Worm (Caenorhabditis elegans) whole organism, young adult: ENCODE measurements around the gene ttr-37.

Experiments used
- B0019.2 ChIP-seq: fragments of 200-800 bp; sonication (Bioruptor generic); conservative IDR thresholded peaks from 2 replicates; pipeline ENCODE4 v1.3.6; 2022; ENCODE audit warnings: missing genetic modification reagents, missing genetic modification characterization, missing compliant biosample characterization
- D2030.7 ChIP-seq: fragments of 200-800 bp; sonication (Bioruptor generic); IDR thresholded peaks from 2 replicates; pipeline ENCODE4 v1.3.6; 2022; ENCODE audit warnings: missing genetic modification reagents, missing genetic modification characterization, missing compliant biosample characterization
- F37B4.10 ChIP-seq: fragments of 200-800 bp; sonication (Bioruptor generic); IDR thresholded peaks from 2 replicates; pipeline ENCODE4 v1.3.6; 2022; ENCODE audit warnings: missing genetic modification characterization, missing compliant biosample characterization
- F39B2.1 ChIP-seq: fragments of 200-800 bp; sonication (Bioruptor generic); IDR thresholded peaks from 2 replicates; pipeline ENCODE4 v1.3.6; 2022; ENCODE audit warnings: missing genetic modification reagents, missing genetic modification characterization, missing compliant biosample characterization
- F49E8.2 ChIP-seq: sonication (generic microtip); optimal IDR thresholded peaks from 3 replicates; lab custom pipeline; 2017; ENCODE audit warnings: missing genetic modification characterization, mild to moderate bottlenecking, missing compliant biosample characterization, antibody characterized with exemption, moderate library complexity; ENCODE audit not compliant: insufficient read depth
- F57C9.4 ChIP-seq: sonication (generic microtip); optimal IDR thresholded peaks from 2 replicates; lab custom pipeline; 2017; ENCODE audit warnings: mild to moderate bottlenecking, missing genetic modification characterization, missing compliant biosample characterization
- K11D2.4 ChIP-seq: fragments of 200-800 bp; sonication (Bioruptor generic); IDR thresholded peaks from 2 replicates; pipeline ENCODE4 v1.3.6; 2022; ENCODE audit warnings: missing genetic modification reagents, missing genetic modification characterization, missing compliant biosample characterization
- K12H6.12 ChIP-seq: fragments of 200-800 bp; sonication (Bioruptor generic); optimal IDR thresholded peaks from 2 replicates; lab custom pipeline; 2018; ENCODE audit warnings: mild to moderate bottlenecking, missing genetic modification characterization, missing compliant biosample characterization
- Y56A3A.18 ChIP-seq: fragments of 200-800 bp; sonication (Bioruptor generic); IDR thresholded peaks from 2 replicates; pipeline ENCODE4 v1.3.6; 2022; ENCODE audit warnings: missing genetic modification reagents, missing genetic modification characterization, missing compliant biosample characterization
- Y95B8A.8 ChIP-seq: fragments of 200-800 bp; sonication (Bioruptor generic); IDR thresholded peaks from 2 replicates; pipeline ENCODE4 v1.3.6; 2022; ENCODE audit warnings: missing genetic modification reagents, missing genetic modification characterization, missing compliant biosample characterization
- ZK185.1 ChIP-seq: sonication (generic microtip); optimal IDR thresholded peaks from 2 replicates; lab custom pipeline; 2016; ENCODE audit warnings: mild to moderate bottlenecking, missing genetic modification characterization, missing compliant biosample characterization; ENCODE audit not compliant: poor library complexity, severe bottlenecking
- atf-7 ChIP-seq: sonication (generic microtip); optimal IDR thresholded peaks from 2 replicates; lab custom pipeline; 2017; ENCODE audit warnings: mild to moderate bottlenecking, missing genetic modification characterization, missing compliant biosample characterization
- bed-1 ChIP-seq: fragments of 200-800 bp; sonication (Bioruptor generic); IDR thresholded peaks from 2 replicates; pipeline ENCODE4 v1.3.6; 2022; ENCODE audit warnings: missing genetic modification reagents, missing genetic modification characterization, missing compliant biosample characterization
- bed-2 ChIP-seq: fragments of 200-800 bp; sonication (Bioruptor generic); IDR thresholded peaks from 2 replicates; pipeline ENCODE4 v1.3.6; 2022; ENCODE audit warnings: missing genetic modification reagents, missing genetic modification characterization, missing compliant biosample characterization
- cebp-1 ChIP-seq, 2 experiments: fragments of 200-800 bp in 1 of 2; sonication (Bioruptor generic) in 1 of 2; sonication (generic microtip) in 1 of 2; IDR thresholded peaks in 1 of 2; optimal IDR thresholded peaks in 1 of 2; 2 replicates each; pipeline versions ENCODE4 v1.3.6 to Lab custom; 2017 to 2022; ENCODE audit warnings: missing compliant biosample characterization in 2 of 2, missing genetic modification characterization in 2 of 2, mild to moderate bottlenecking in 1 of 2, missing genetic modification reagents in 1 of 2, moderate library complexity in 1 of 2
- ceh-100 ChIP-seq: fragments of 200-800 bp; sonication (Bioruptor generic); IDR thresholded peaks from 2 replicates; pipeline ENCODE4 v1.3.6; 2022; ENCODE audit warnings: missing genetic modification reagents, missing genetic modification characterization, missing compliant biosample characterization
- chd-7 ChIP-seq: sonication (generic microtip); optimal IDR thresholded peaks from 2 replicates; lab custom pipeline; 2016; ENCODE audit warnings: mild to moderate bottlenecking, missing genetic modification characterization, moderate library complexity, missing compliant biosample characterization
- dox-1 ChIP-seq: fragments of 200-800 bp; sonication (Bioruptor generic); IDR thresholded peaks from 2 replicates; pipeline ENCODE4 v1.3.6; 2022; ENCODE audit warnings: missing genetic modification reagents, missing genetic modification characterization, missing compliant biosample characterization
- him-1 ChIP-seq: sonication (generic microtip); optimal IDR thresholded peaks from 2 replicates; lab custom pipeline; 2016; ENCODE audit warnings: missing genotype, missing genetic modification reagents, missing genetic modification characterization, missing compliant biosample characterization
- hlh-26 ChIP-seq: fragments of 200-800 bp; sonication (Bioruptor generic); conservative IDR thresholded peaks from 2 replicates; pipeline ENCODE4 v1.3.6; 2022; ENCODE audit warnings: missing genetic modification reagents, missing genetic modification characterization, missing compliant biosample characterization
- hrde-1 ChIP-seq: sonication (generic microtip); optimal IDR thresholded peaks from 2 replicates; lab custom pipeline; 2016; ENCODE audit warnings: missing genetic modification characterization, mild to moderate bottlenecking, missing compliant biosample characterization, moderate library complexity, missing genotype, missing genetic modification reagents, borderline replicate concordance
- let-526 ChIP-seq: fragments of 200-800 bp; sonication (Bioruptor generic); IDR thresholded peaks from 2 replicates; pipeline ENCODE4 v1.3.6; 2022; ENCODE audit warnings: missing genetic modification reagents, missing genetic modification characterization, missing compliant biosample characterization
- let-607 ChIP-seq, 2 experiments: fragments of 200-800 bp in 1 of 2; sonication (Bioruptor generic) in 1 of 2; sonication (generic microtip) in 1 of 2; optimal IDR thresholded peaks; 2 replicates each; lab custom pipeline; 2016 to 2018; ENCODE audit warnings: mild to moderate bottlenecking in 2 of 2, missing compliant biosample characterization in 2 of 2, missing genetic modification characterization in 2 of 2, moderate library complexity in 2 of 2, missing genotype in 1 of 2
- lin-35 ChIP-seq, 3 experiments: fragments of 150-350 bp in 2 of 3; sonication (generic microtip) in 1 of 3; optimal IDR thresholded peaks; 2 replicates each; lab custom pipeline; 2014 to 2018; ENCODE audit warnings: missing biosample characterization in 3 of 3, missing genetic modification characterization in 3 of 3, missing genetic modification reagents in 3 of 3
- lir-1 ChIP-seq: fragments of 200-800 bp; sonication (Bioruptor generic); conservative IDR thresholded peaks from 2 replicates; pipeline ENCODE4 v1.3.6; 2022; ENCODE audit warnings: missing genetic modification reagents, missing genetic modification characterization, missing compliant biosample characterization
- lsy-27 ChIP-seq: sonication (generic microtip); optimal IDR thresholded peaks from 2 replicates; lab custom pipeline; 2017; ENCODE audit warnings: missing genetic modification characterization, mild to moderate bottlenecking, missing compliant biosample characterization, antibody characterized with exemption, missing genotype, borderline replicate concordance; ENCODE audit not compliant: insufficient read depth
- madf-10 ChIP-seq: sonication (generic microtip); optimal IDR thresholded peaks from 2 replicates; lab custom pipeline; 2016; ENCODE audit warnings: mild to moderate bottlenecking, missing genetic modification characterization, missing compliant biosample characterization
- madf-3 ChIP-seq: fragments of 200-800 bp; sonication (Bioruptor generic); IDR thresholded peaks from 2 replicates; pipeline ENCODE4 v1.3.6; 2022; ENCODE audit warnings: missing genetic modification reagents, missing genetic modification characterization, missing compliant biosample characterization
- mes-4 ChIP-seq: sonication (generic microtip); optimal IDR thresholded peaks from 2 replicates; lab custom pipeline; 2016; ENCODE audit warnings: missing genotype, missing genetic modification characterization, missing compliant biosample characterization
- nfyb-1 ChIP-seq: fragments of 200-800 bp; sonication (Bioruptor generic); IDR thresholded peaks from 2 replicates; pipeline ENCODE4 v1.3.6; 2022; ENCODE audit warnings: missing genetic modification reagents, missing genetic modification characterization, missing compliant biosample characterization
- nhr-120 ChIP-seq: fragments of 200-800 bp; sonication (Bioruptor generic); IDR thresholded peaks from 2 replicates; pipeline ENCODE4 v1.3.6; 2022; ENCODE audit warnings: missing genetic modification characterization, missing compliant biosample characterization
- nhr-80 ChIP-seq: sonication (generic microtip); optimal IDR thresholded peaks from 2 replicates; lab custom pipeline; 2016; ENCODE audit warnings: missing genetic modification characterization, missing compliant biosample characterization
- tlf-1 ChIP-seq: fragments of 200-800 bp; sonication (Bioruptor generic); optimal IDR thresholded peaks from 2 replicates; lab custom pipeline; 2018; ENCODE audit warnings: mild to moderate bottlenecking, missing genetic modification characterization, missing compliant biosample characterization
- unc-130 ChIP-seq: sonication (generic microtip); optimal IDR thresholded peaks from 2 replicates; lab custom pipeline; 2016; ENCODE audit warnings: missing genetic modification reagents, missing genetic modification characterization, missing compliant biosample characterization
- unc-62 ChIP-seq: fragments of 150-350 bp; optimal IDR thresholded peaks from 2 replicates; lab custom pipeline; 2014; ENCODE audit warnings: missing biosample characterization, missing genetic modification reagents, missing genetic modification characterization
- zfh-2 ChIP-seq: fragments of 200-800 bp; sonication (Bioruptor generic); conservative IDR thresholded peaks from 2 replicates; pipeline ENCODE4 v1.3.6; 2022; ENCODE audit warnings: missing genetic modification reagents, missing genetic modification characterization, missing compliant biosample characterization
- zim-3 ChIP-seq: sonication (generic microtip); optimal IDR thresholded peaks from 2 replicates; lab custom pipeline; 2017; ENCODE audit warnings: mild to moderate bottlenecking, missing genetic modification characterization, moderate library complexity, missing compliant biosample characterization
- ztf-22 ChIP-seq: fragments of 200-800 bp; sonication (Bioruptor generic); optimal IDR thresholded peaks from 2 replicates; lab custom pipeline; 2018; ENCODE audit warnings: mild to moderate bottlenecking, missing genetic modification characterization, moderate library complexity, missing compliant biosample characterization
- ztf-25 ChIP-seq: fragments of 200-800 bp; sonication (Bioruptor generic); IDR thresholded peaks from 2 replicates; pipeline ENCODE4 v1.3.6; 2022; ENCODE audit warnings: missing genetic modification reagents, missing genetic modification characterization, missing compliant biosample characterization

ttr-37 gene

DNA sequence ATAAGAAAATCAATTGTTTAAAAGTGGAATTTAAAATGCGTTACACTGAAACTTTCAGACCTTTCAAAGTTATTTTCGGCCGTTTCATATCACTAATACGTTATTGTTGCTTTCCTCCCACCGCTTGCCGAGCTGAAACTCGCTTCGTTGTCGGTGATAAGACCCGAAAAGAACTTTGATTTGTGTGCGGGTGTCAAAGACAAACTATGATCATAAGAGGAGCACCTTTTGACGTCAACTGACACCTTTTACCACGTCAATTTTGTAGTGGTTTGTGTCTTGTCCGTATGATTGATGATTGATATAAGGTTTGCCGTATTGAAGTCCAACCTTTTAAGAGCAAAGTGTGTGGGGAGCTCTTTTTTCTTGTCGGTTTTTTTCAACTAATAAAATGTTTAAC is at the start of gene ttr-37:
ttr-37 (minus strand) TSS at position 167 of the 400 bp plus-strand sequence.
- TF ChIP-seq atf-7, result peak; percentile 38
- 0 out of 2 replicates have a peak, but pooled peaks have one; percentile 25 for TF ChIP-seq cebp-1 (GFP tag; IDR thresholded peaks at IDR 0.05; lab: Robert Waterston, UW)
- TF ChIP-seq cebp-1 (tag; optimal IDR thresholded peaks at IDR 0.05; lab: Kevin White, UChicago), result peak; percentile 10
- TF ChIP-seq lir-1, result 0 out of 2 replicates have a peak, but pooled peaks have one; percentile 21
- peak; percentile 57 to 72 for TF ChIP-seq let-607 (tag; optimal IDR thresholded peaks at IDR 0.05; lab: Kevin White, UChicago)
- no peak for TF ChIP-seq F57C9.4 (tag; lab: Kevin White, UChicago)
- peak; percentile 56 for TF ChIP-seq tlf-1 (GFP tag; lab: Kevin White, UChicago)
- 0 out of 2 replicates have a peak, but pooled peaks have one; percentile 52 for TF ChIP-seq Y95B8A.8 (GFP tag; lab: Robert Waterston, UW)
- peak; percentile 53 for TF ChIP-seq chd-7 (tag; lab: Kevin White, UChicago)
- TF ChIP-seq zfh-2 (GFP tag; lab: Robert Waterston, UW), result no peak
- TF ChIP-seq madf-3 (GFP tag; lab: Robert Waterston, UW), result no peak
- TF ChIP-seq nhr-80 (tag; lab: Kevin White, UChicago), result peak; percentile 83
- 0 out of 2 replicates have a peak, but pooled peaks have one; percentile 36 for TF ChIP-seq let-526 (GFP tag; lab: Robert Waterston, UW)
- TF ChIP-seq unc-62 (GFP tag; lab: Kevin White, UChicago), result peak; percentile 75
- TF ChIP-seq dox-1 (GFP tag; lab: Robert Waterston, UW), result peak; percentile 32; the same call in 1 of the 2 replicates

DNA sequence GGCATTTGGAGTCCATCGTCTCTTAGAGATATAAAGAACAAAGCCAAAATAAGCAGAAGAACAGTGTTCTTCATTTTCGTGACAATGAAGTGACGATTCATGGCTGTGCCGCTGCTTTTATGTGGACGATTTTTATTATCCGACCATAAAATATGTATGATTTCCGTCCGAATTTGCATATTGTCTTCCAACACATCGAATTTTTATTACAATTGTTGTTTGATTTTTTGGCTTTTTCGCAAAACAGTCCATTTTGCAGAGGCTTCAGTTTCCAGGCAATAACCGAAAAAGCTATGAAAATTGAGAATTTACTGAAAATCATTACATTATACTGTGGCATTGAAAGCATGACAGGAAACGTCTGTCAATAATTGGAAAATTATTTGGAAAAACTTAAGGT is 47.6 kb upstream of the ttr-37 start, which contains the start of gene F56C3.8:
F56C3.8 (minus strand) TSS at position 101 of the 400 bp plus-strand sequence.
- TF ChIP-seq F37B4.10 (no peak), unc-130 (no peak)

DNA sequence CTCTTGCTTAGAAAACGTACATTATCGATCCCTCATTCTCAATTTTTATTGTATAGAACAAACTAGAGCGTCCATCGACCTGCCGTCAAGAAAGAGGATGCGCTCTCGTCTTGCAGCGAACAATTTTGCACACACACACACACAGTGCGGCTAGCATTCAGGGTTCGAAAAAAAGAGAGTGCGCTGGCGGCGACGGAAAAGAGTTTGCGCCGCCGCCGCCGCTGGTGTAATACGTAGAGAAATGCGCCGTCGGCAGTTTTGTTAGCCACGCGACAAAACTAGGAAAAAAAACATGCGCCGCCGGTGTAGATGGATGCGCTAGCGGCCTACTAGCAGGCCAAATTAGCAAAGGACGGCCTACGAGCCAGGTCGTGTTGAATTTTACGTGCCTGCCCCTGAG is 46.6 kb upstream of the ttr-37 start:
- TF ChIP-seq lsy-27, result no peak
- TF ChIP-seq F49E8.2 (tag; lab: Kevin White, UChicago), result no peak
- peak; percentile 78 for TF ChIP-seq zfh-2 (GFP tag; lab: Robert Waterston, UW)
- no peak for TF ChIP-seq Y56A3A.18 (GFP tag; lab: Robert Waterston, UW)
- TF ChIP-seq, all 124 proteins: peak for 1

DNA sequence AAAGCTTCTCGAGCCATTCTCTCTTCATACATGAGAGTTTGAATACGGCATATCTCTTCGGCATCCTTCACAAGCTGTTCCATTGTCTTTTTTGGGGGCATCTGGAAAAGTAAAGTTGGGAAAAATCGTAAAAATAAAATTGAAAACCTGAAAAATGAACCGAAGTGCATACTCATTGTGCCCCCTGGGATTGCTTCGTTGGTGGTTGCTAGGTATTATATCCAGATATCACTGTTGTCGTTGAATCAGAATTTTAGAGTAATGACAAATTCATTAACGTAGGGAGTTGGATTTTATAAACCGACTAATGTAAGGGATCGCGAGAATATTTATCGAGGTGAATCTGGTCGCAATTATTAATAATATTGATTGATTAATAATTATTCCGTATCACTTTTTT is 44.6 kb upstream of the ttr-37 start, which contains the start of gene F56C3.10:
F56C3.10 (minus strand) TSS at position 101 of the 400 bp plus-strand sequence.
- TF ChIP-seq F39B2.1 (GFP tag; lab: Robert Waterston, UW) (no peak), ZK185.1 (no peak), ceh-100 (GFP tag; lab: Robert Waterston, UW) (no peak), bed-2 (GFP tag; lab: Robert Waterston, UW) (no peak), F37B4.10 (no peak), madf-10 (tag; lab: Kevin White, UChicago) (no peak), ztf-25 (GFP tag; lab: Robert Waterston, UW) (no peak), hlh-26 (no peak)

DNA sequence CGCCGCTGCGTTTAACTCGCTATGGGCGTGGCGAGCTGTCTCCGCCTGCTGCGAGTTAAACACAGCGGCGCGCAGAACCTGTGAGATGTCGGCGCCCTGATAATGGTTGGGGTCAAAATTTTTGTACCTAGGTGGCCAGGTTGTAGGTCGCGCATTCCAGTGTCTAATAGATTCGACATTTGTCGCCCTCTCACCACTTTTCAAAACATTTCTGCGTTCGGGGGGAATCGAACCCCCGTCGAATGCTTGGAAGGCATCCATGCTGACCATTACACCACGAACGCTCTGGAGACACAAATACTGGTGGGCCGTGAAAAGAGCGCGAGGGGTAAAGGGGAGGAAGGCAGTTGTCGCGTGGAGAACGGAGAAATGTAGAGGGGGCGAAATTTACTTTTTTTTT is 42.4 kb upstream of the ttr-37 start:
- TF ChIP-seq ztf-22 (GFP tag; lab: Kevin White, UChicago) (peak; percentile 70), unc-62 (GFP tag; lab: Kevin White, UChicago) (no peak), bed-1 (GFP tag; lab: Robert Waterston, UW) (0 out of 2 replicates have a peak, but pooled peaks have one; percentile 57), nfyb-1 (peak; percentile 92), lin-35 (GFP tag; optimal IDR thresholded peaks at IDR 0.05; lab: Kevin White, UChicago) (peak in 1 of 3 experiments; percentile 64), B0019.2 (GFP tag; lab: Robert Waterston, UW) (no peak; the same call in 1 of the 2 replicates), dox-1 (GFP tag; lab: Robert Waterston, UW) (peak; percentile 94), zim-3 (tag; lab: Kevin White, UChicago) (peak; percentile 75), K11D2.4 (peak; percentile 89), mes-4 (tag; lab: Kevin White, UChicago) (peak; percentile 57), K12H6.12 (tag; lab: Kevin White, UChicago) (peak; percentile 46), hrde-1 (tag; lab: Kevin White, UChicago) (peak; percentile 43), D2030.7 (GFP tag; lab: Robert Waterston, UW) (peak; percentile 61), cebp-1 (GFP tag; IDR thresholded peaks at IDR 0.05; lab: Robert Waterston, UW) (0 out of 2 replicates have a peak, but pooled peaks have one; percentile 35), cebp-1 (tag; optimal IDR thresholded peaks at IDR 0.05; lab: Kevin White, UChicago) (peak; percentile 78), nhr-120 (GFP tag; lab: Robert Waterston, UW) (peak; percentile 79; the same call in 1 of the 2 replicates), him-1 (tag; lab: Kevin White, UChicago) (peak; percentile 68)
